Worm (Caenorhabditis elegans) whole organism, mixed stage, embryonic: Measurements from ENCODE around the gene F44E5.1.

Experiments
- elt-1 ChIP-seq: sonication (generic microtip); optimal IDR thresholded peaks from 2 replicates; lab custom pipeline; 2017; ENCODE audit warnings: missing genetic modification characterization, mild to moderate bottlenecking, missing compliant biosample characterization, antibody characterized with exemption, moderate library complexity, borderline replicate concordance; ENCODE audit not compliant: insufficient read depth
- elt-3 ChIP-seq: fragments of 150-350 bp; optimal IDR thresholded peaks from 2 replicates; lab custom pipeline; 2014; ENCODE audit warnings: missing biosample characterization, missing genetic modification characterization
- mep-1 ChIP-seq: fragments of 150-350 bp; optimal IDR thresholded peaks from 2 replicates; lab custom pipeline; 2017; ENCODE audit warnings: missing biosample characterization, missing genetic modification reagents, missing genetic modification characterization, inconsistent platforms
- unc-39 ChIP-seq: fragments of 150-350 bp; optimal IDR thresholded peaks from 2 replicates; lab custom pipeline; 2014; ENCODE audit warnings: missing biosample characterization, missing genetic modification characterization
- unc-62 ChIP-seq: fragments of 150-350 bp; optimal IDR thresholded peaks from 2 replicates; lab custom pipeline; 2014; ENCODE audit warnings: missing biosample characterization, missing genetic modification reagents, missing genetic modification characterization

- TF ChIP-seq elt-3 (tag; lab: Kevin White, UChicago) (no peak), mep-1 (tag; lab: Kevin White, UChicago) (no peak), unc-39 (tag; lab: Kevin White, UChicago) (no peak), elt-1 (tag; lab: Kevin White, UChicago) (no peak), unc-62 (no peak)
Observed at ce11 chrII:11816475-11816874, 42.1 kb upstream of the F44E5.1 start, which contains the start of gene pap-3.
